Worm (Caenorhabditis elegans) whole organism, young adult: ENCODE results near the gene mrpl-21.

ENCODE experiments used
- B0336.3 ChIP-seq: fragments of 200-800 bp; sonication (Bioruptor generic); IDR thresholded peaks from 2 replicates; pipeline ENCODE4 v1.3.6; 2022; ENCODE audit warnings: missing genetic modification characterization, missing compliant biosample characterization
- C06A6.2 ChIP-seq: fragments of 200-800 bp; sonication (Bioruptor generic); conservative IDR thresholded peaks from 2 replicates; pipeline ENCODE4 v1.3.6; 2022; ENCODE audit warnings: missing genetic modification characterization, missing compliant biosample characterization
- F39B2.1 ChIP-seq: fragments of 200-800 bp; sonication (Bioruptor generic); IDR thresholded peaks from 2 replicates; pipeline ENCODE4 v1.3.6; 2022; ENCODE audit warnings: missing genetic modification reagents, missing genetic modification characterization, missing compliant biosample characterization
- F57A8.1 ChIP-seq: fragments of 200-800 bp; sonication (Bioruptor generic); optimal IDR thresholded peaks from 2 replicates; lab custom pipeline; 2018; ENCODE audit warnings: mild to moderate bottlenecking, missing genetic modification characterization, moderate library complexity, missing compliant biosample characterization
- K12H6.12 ChIP-seq: fragments of 200-800 bp; sonication (Bioruptor generic); optimal IDR thresholded peaks from 2 replicates; lab custom pipeline; 2018; ENCODE audit warnings: mild to moderate bottlenecking, missing genetic modification characterization, missing compliant biosample characterization
- atf-7 ChIP-seq: sonication (generic microtip); optimal IDR thresholded peaks from 2 replicates; lab custom pipeline; 2017; ENCODE audit warnings: mild to moderate bottlenecking, missing genetic modification characterization, missing compliant biosample characterization
- ceh-40 ChIP-seq: fragments of 200-800 bp; sonication (Bioruptor generic); IDR thresholded peaks from 2 replicates; pipeline ENCODE4 v1.3.6; 2022; ENCODE audit warnings: missing genetic modification characterization, missing compliant biosample characterization
- dpff-1 ChIP-seq: sonication (generic microtip); optimal IDR thresholded peaks from 2 replicates; lab custom pipeline; 2017; ENCODE audit warnings: mild to moderate bottlenecking, missing genetic modification characterization, missing compliant biosample characterization
- dpl-1 ChIP-seq: fragments of 150-350 bp; optimal IDR thresholded peaks from 2 replicates; lab custom pipeline; 2014; ENCODE audit warnings: missing biosample characterization, missing genetic modification reagents, missing genetic modification characterization
- efl-1 ChIP-seq: fragments of 150-350 bp; optimal IDR thresholded peaks from 2 replicates; lab custom pipeline; 2014; ENCODE audit warnings: missing biosample characterization, missing genetic modification reagents, missing genetic modification characterization
- egl-18 ChIP-seq: fragments of 200-800 bp; sonication (Bioruptor generic); IDR thresholded peaks from 2 replicates; pipeline ENCODE4 v1.3.6; 2022; ENCODE audit warnings: missing genetic modification reagents, missing genetic modification characterization, missing compliant biosample characterization
- ets-4 ChIP-seq: fragments of 200-800 bp; sonication (Bioruptor generic); optimal IDR thresholded peaks from 2 replicates; lab custom pipeline; 2018; ENCODE audit warnings: mild to moderate bottlenecking, missing genetic modification characterization, missing compliant biosample characterization
- gei-17 ChIP-seq: fragments of 200-800 bp; sonication (Bioruptor generic); optimal IDR thresholded peaks from 2 replicates; lab custom pipeline; 2018; ENCODE audit warnings: mild to moderate bottlenecking, missing genetic modification characterization, missing compliant biosample characterization
- him-1 ChIP-seq: sonication (generic microtip); optimal IDR thresholded peaks from 2 replicates; lab custom pipeline; 2016; ENCODE audit warnings: missing genotype, missing genetic modification reagents, missing genetic modification characterization, missing compliant biosample characterization
- hmg-1.2 ChIP-seq: fragments of 200-800 bp; sonication (Bioruptor generic); IDR thresholded peaks from 2 replicates; pipeline ENCODE4 v1.3.6; 2022; ENCODE audit warnings: missing genetic modification reagents, missing genetic modification characterization, missing compliant biosample characterization
- hmg-20 ChIP-seq: fragments of 200-800 bp; sonication (Bioruptor generic); IDR thresholded peaks from 2 replicates; pipeline ENCODE4 v1.3.6; 2022; ENCODE audit warnings: missing genetic modification reagents, missing genetic modification characterization, missing compliant biosample characterization
- hrde-1 ChIP-seq: sonication (generic microtip); optimal IDR thresholded peaks from 2 replicates; lab custom pipeline; 2016; ENCODE audit warnings: missing genetic modification characterization, mild to moderate bottlenecking, missing compliant biosample characterization, moderate library complexity, missing genotype, missing genetic modification reagents, borderline replicate concordance
- let-607 ChIP-seq, 2 experiments: fragments of 200-800 bp in 1 of 2; sonication (Bioruptor generic) in 1 of 2; sonication (generic microtip) in 1 of 2; optimal IDR thresholded peaks; 2 replicates each; lab custom pipeline; 2016 to 2018; ENCODE audit warnings: mild to moderate bottlenecking in 2 of 2, missing compliant biosample characterization in 2 of 2, missing genetic modification characterization in 2 of 2, moderate library complexity in 2 of 2, missing genotype in 1 of 2
- lin-40 ChIP-seq: sonication (generic microtip); optimal IDR thresholded peaks from 2 replicates; lab custom pipeline; 2016; ENCODE audit warnings: missing genetic modification characterization, mild to moderate bottlenecking, missing compliant biosample characterization, missing genotype, missing genetic modification reagents
- mcd-1 ChIP-seq: fragments of 200-800 bp; sonication (Bioruptor generic); IDR thresholded peaks from 2 replicates; pipeline ENCODE4 v1.3.6; 2022; ENCODE audit warnings: missing genetic modification reagents, missing genetic modification characterization, missing compliant biosample characterization
- nfya-2 ChIP-seq: fragments of 200-800 bp; sonication (Bioruptor generic); IDR thresholded peaks from 2 replicates; pipeline ENCODE4 v1.3.6; 2022; ENCODE audit warnings: missing genetic modification reagents, missing genetic modification characterization, missing compliant biosample characterization
- nfyb-1 ChIP-seq: fragments of 200-800 bp; sonication (Bioruptor generic); IDR thresholded peaks from 2 replicates; pipeline ENCODE4 v1.3.6; 2022; ENCODE audit warnings: missing genetic modification reagents, missing genetic modification characterization, missing compliant biosample characterization
- nhr-90 ChIP-seq: sonication (generic microtip); optimal IDR thresholded peaks from 2 replicates; lab custom pipeline; 2016; ENCODE audit warnings: missing genotype, mild to moderate bottlenecking, missing genetic modification characterization, missing compliant biosample characterization
- pha-4 ChIP-seq: fragments of 150-350 bp; sonication (generic microtip); optimal IDR thresholded peaks from 2 replicates; lab custom pipeline; 2014; ENCODE audit warnings: missing biosample characterization, missing genetic modification reagents, missing genetic modification characterization
- rec-8 ChIP-seq, 2 experiments: sonication (generic microtip); optimal IDR thresholded peaks; 2 replicates each; lab custom pipeline; 2016; ENCODE audit warnings: mild to moderate bottlenecking in 2 of 2, missing genetic modification characterization in 2 of 2, missing genetic modification reagents in 2 of 2, missing genotype in 2 of 2, missing biosample characterization in 1 of 2, missing compliant biosample characterization in 1 of 2, moderate library complexity in 1 of 2
- repo-1 ChIP-seq: sonication (generic microtip); optimal IDR thresholded peaks from 2 replicates; lab custom pipeline; 2017; ENCODE audit warnings: mild to moderate bottlenecking, missing genetic modification characterization, missing compliant biosample characterization
- rpc-1 ChIP-seq, 2 experiments: fragments of 150-350 bp in 1 of 2; sonication (generic microtip) in 1 of 2; optimal IDR thresholded peaks; 2 replicates each; lab custom pipeline; 2014 to 2018; ENCODE audit warnings: missing biosample characterization in 1 of 2, missing genetic modification characterization in 1 of 2, missing genetic modification reagents in 1 of 2, missing genotype in 1 of 2
- sdz-38 ChIP-seq: sonication (generic microtip); optimal IDR thresholded peaks from 2 replicates; lab custom pipeline; 2016; ENCODE audit warnings: missing genotype, missing genetic modification characterization, missing compliant biosample characterization
- sea-2 ChIP-seq: fragments of 200-800 bp; sonication (Bioruptor generic); IDR thresholded peaks from 2 replicates; pipeline ENCODE4 v1.3.6; 2022; ENCODE audit warnings: missing genetic modification characterization, missing compliant biosample characterization
- snpc-1.1 ChIP-seq: sonication (generic microtip); optimal IDR thresholded peaks from 2 replicates; lab custom pipeline; 2017; ENCODE audit warnings: missing genetic modification characterization, mild to moderate bottlenecking, missing compliant biosample characterization, antibody characterized with exemption, moderate library complexity, missing genotype, missing genetic modification reagents; ENCODE audit not compliant: insufficient read depth
- tbp1 ChIP-seq: fragments of 200-800 bp; sonication (Bioruptor generic); optimal IDR thresholded peaks from 2 replicates; lab custom pipeline; 2018; ENCODE audit warnings: mild to moderate bottlenecking, missing genetic modification characterization, missing compliant biosample characterization
- tbx-9 ChIP-seq: sonication (generic microtip); optimal IDR thresholded peaks from 2 replicates; lab custom pipeline; 2016; ENCODE audit warnings: borderline replicate concordance, missing genetic modification characterization, inconsistent platforms, missing compliant biosample characterization
- xnd-1 ChIP-seq: sonication (generic microtip); optimal IDR thresholded peaks from 2 replicates; lab custom pipeline; 2016; ENCODE audit warnings: missing genotype, missing genetic modification reagents, missing genetic modification characterization, missing compliant biosample characterization
- ztf-22 ChIP-seq: fragments of 200-800 bp; sonication (Bioruptor generic); optimal IDR thresholded peaks from 2 replicates; lab custom pipeline; 2018; ENCODE audit warnings: mild to moderate bottlenecking, missing genetic modification characterization, moderate library complexity, missing compliant biosample characterization
- ztf-26 ChIP-seq: sonication (generic microtip); optimal IDR thresholded peaks from 2 replicates; lab custom pipeline; 2017; ENCODE audit warnings: missing genetic modification characterization, missing compliant biosample characterization
- ztf-28 ChIP-seq: fragments of 200-800 bp; sonication (Bioruptor generic); IDR thresholded peaks from 2 replicates; pipeline ENCODE4 v1.3.6; 2022; ENCODE audit warnings: missing genetic modification reagents, missing genetic modification characterization, missing compliant biosample characterization

mrpl-21 gene

ce11 chrIII:4236178-4236577 lies 7.2 kb downstream of the mrpl-21 start:
- TF ChIP-seq hmg-1.2 (GFP tag; lab: Robert Waterston, UW) (peak; percentile 25; the same call in 1 of the 2 replicates), F39B2.1 (GFP tag; lab: Robert Waterston, UW) (no peak), mcd-1 (GFP tag; lab: Robert Waterston, UW) (no peak), gei-17 (GFP tag; lab: Kevin White, UChicago) (no peak), egl-18 (GFP tag; lab: Robert Waterston, UW) (no peak), snpc-1.1 (tag; lab: Kevin White, UChicago) (no peak), sea-2 (GFP tag; lab: Robert Waterston, UW) (no peak), lin-40 (tag; lab: Kevin White, UChicago) (peak; percentile 25), repo-1 (tag; lab: Kevin White, UChicago) (no peak), rpc-1 (optimal IDR thresholded peaks at IDR 0.05; lab: Kevin White, UChicago) (no peak), rpc-1 (tag; optimal IDR thresholded peaks at IDR 0.05; lab: Kevin White, UChicago) (no peak), dpff-1 (tag; lab: Kevin White, UChicago) (no peak)

- TF ChIP-seq nfyb-1 (GFP tag; lab: Robert Waterston, UW) = 0 out of 2 replicates have a peak, but pooled peaks have one; percentile 39
- no peak for TF ChIP-seq ztf-26
Observed at ce11 chrIII:4234642-4235295, 8.6 kb downstream of the mrpl-21 start.

- TF ChIP-seq K12H6.12 (tag; lab: Kevin White, UChicago) = no peak
- no peak for TF ChIP-seq nhr-90 (tag; lab: Kevin White, UChicago)
- no peak for TF ChIP-seq B0336.3 (GFP tag; lab: Robert Waterston, UW)
- TF ChIP-seq hmg-1.2 (GFP tag; lab: Robert Waterston, UW) = no peak
- no peak for TF ChIP-seq ceh-40
- no peak for TF ChIP-seq atf-7
- no peak for TF ChIP-seq tbp1
- no peak for TF ChIP-seq pha-4 (tag; lab: Kevin White, UChicago)
- TF ChIP-seq nfya-2 (GFP tag; lab: Robert Waterston, UW) = no peak
- no peak for TF ChIP-seq C06A6.2
- no peak for TF ChIP-seq rec-8 (tag; optimal IDR thresholded peaks at IDR 0.05; lab: Kevin White, UChicago)
- no peak for TF ChIP-seq sdz-38 (tag; lab: Kevin White, UChicago)
- no peak for TF ChIP-seq ztf-28
Observed at ce11 chrIII:4232811-4233269, 10.5 kb downstream of the mrpl-21 start, which contains the start of gene nhr-20. Gene nhr-20 (minus strand): TSS chrIII:4233219.

- no peak for TF ChIP-seq ztf-22 (GFP tag; lab: Kevin White, UChicago)
- TF ChIP-seq dpl-1 = no peak
- no peak for TF ChIP-seq ets-4
- no peak for TF ChIP-seq pha-4 (tag; lab: Kevin White, UChicago)
- TF ChIP-seq gei-17 (GFP tag; lab: Kevin White, UChicago) = no peak
- TF ChIP-seq efl-1 (GFP tag; lab: Kevin White, UChicago) = no peak
- TF ChIP-seq xnd-1 = no peak
- no peak for TF ChIP-seq F57A8.1 (GFP tag; lab: Kevin White, UChicago)
- no peak for TF ChIP-seq let-607 (tag; optimal IDR thresholded peaks at IDR 0.05; lab: Kevin White, UChicago)
- no peak for TF ChIP-seq tbx-9 (tag; lab: Kevin White, UChicago)
- TF ChIP-seq hmg-20 (GFP tag; lab: Robert Waterston, UW) = no peak
- no peak for TF ChIP-seq him-1 (tag; lab: Kevin White, UChicago)
- no peak for TF ChIP-seq hrde-1 (tag; lab: Kevin White, UChicago)
Observed at ce11 chrIII:4231372-4231771, 12.0 kb downstream of the mrpl-21 start.
